Worm (Caenorhabditis elegans) whole organism, L1 larva: ENCODE data around the gene Y51H7C.3.

Experiments used
- C34B4.2 ChIP-seq: sonication (generic microtip); optimal IDR thresholded peaks from 2 replicates; lab custom pipeline; 2017; ENCODE audit warnings: mild to moderate bottlenecking, missing genetic modification characterization, missing compliant biosample characterization
- F16B12.6 ChIP-seq: fragments of 150-350 bp; optimal IDR thresholded peaks from 2 replicates; lab custom pipeline; 2014; ENCODE audit warnings: missing biosample characterization, missing genetic modification characterization
- Y116A8C.19 ChIP-seq: sonication (generic microtip); optimal IDR thresholded peaks from 2 replicates; lab custom pipeline; 2016; ENCODE audit warnings: missing compliant biosample characterization, missing genetic modification characterization, borderline replicate concordance
- aha-1 ChIP-seq: fragments of 150-350 bp; optimal IDR thresholded peaks from 2 replicates; lab custom pipeline; 2014; ENCODE audit warnings: missing biosample characterization, missing genetic modification characterization
- alr-1 ChIP-seq: fragments of 200-800 bp; sonication (Bioruptor generic); optimal IDR thresholded peaks from 2 replicates; lab custom pipeline; 2018; ENCODE audit warnings: borderline replicate concordance, mild to moderate bottlenecking, missing genetic modification characterization, missing compliant biosample characterization
- blmp-1 ChIP-seq: fragments of 150-350 bp; optimal IDR thresholded peaks from 2 replicates; lab custom pipeline; 2014; ENCODE audit warnings: missing biosample characterization, missing genetic modification characterization
- ceh-90 ChIP-seq: sonication (generic microtip); optimal IDR thresholded peaks from 2 replicates; lab custom pipeline; 2016; ENCODE audit warnings: missing genetic modification characterization, missing compliant biosample characterization
- ces-1 ChIP-seq: fragments of 150-350 bp; optimal IDR thresholded peaks from 2 replicates; lab custom pipeline; 2014; ENCODE audit warnings: missing biosample characterization, missing genetic modification reagents, missing genetic modification characterization
- dpl-1 ChIP-seq, 3 experiments: fragments of 150-350 bp in 2 of 3; sonication (generic microtip) in 1 of 3; optimal IDR thresholded peaks; 2 replicates each; lab custom pipeline; 2014 to 2017; ENCODE audit warnings: missing biosample characterization in 3 of 3, missing genetic modification characterization in 3 of 3, missing genetic modification reagents in 3 of 3
- dsc-1 ChIP-seq: sonication (generic microtip); optimal IDR thresholded peaks from 2 replicates; lab custom pipeline; 2016; ENCODE audit warnings: mild to moderate bottlenecking, missing genetic modification characterization, missing compliant biosample characterization
- efl-1 ChIP-seq, 4 experiments: fragments of 150-350 bp; optimal IDR thresholded peaks in 3 of 4; peaks in 1 of 4; 1 replicate in 1 of 4; 2 replicates in 3 of 4; lab custom pipeline; 2014; ENCODE audit warnings: missing biosample characterization in 2 of 4, missing genetic modification characterization in 2 of 4, missing genetic modification reagents in 2 of 4
- efl-3 ChIP-seq: fragments of 200-800 bp; sonication (Bioruptor generic); optimal IDR thresholded peaks from 2 replicates; lab custom pipeline; 2018; ENCODE audit warnings: mild to moderate bottlenecking, missing genetic modification characterization, missing compliant biosample characterization
- egl-13 ChIP-seq: sonication (generic microtip); optimal IDR thresholded peaks from 2 replicates; lab custom pipeline; 2016; ENCODE audit warnings: missing genotype, missing genetic modification reagents, missing genetic modification characterization, missing compliant biosample characterization
- egl-27 ChIP-seq, 2 experiments: fragments of 150-350 bp in 1 of 2; sonication (generic microtip); optimal IDR thresholded peaks; 3 replicates each; lab custom pipeline; 2017 to 2018; ENCODE audit warnings: missing biosample characterization in 2 of 2, missing genetic modification characterization in 2 of 2, missing genetic modification reagents in 2 of 2
- elt-3 ChIP-seq, 6 experiments: fragments of 150-350 bp in 1 of 6; sonication (generic microtip); optimal IDR thresholded peaks; 2 replicates each; lab custom pipeline; 2017 to 2018; ENCODE audit warnings: missing biosample characterization in 6 of 6, missing genetic modification characterization in 6 of 6, inconsistent platforms in 1 of 6
- fkh-8 ChIP-seq: sonication (generic microtip); optimal IDR thresholded peaks from 2 replicates; lab custom pipeline; 2016; ENCODE audit warnings: mild to moderate bottlenecking, missing genetic modification characterization, missing compliant biosample characterization
- hpl-2 ChIP-seq: fragments of 150-350 bp; optimal IDR thresholded peaks from 2 replicates; lab custom pipeline; 2014; ENCODE audit warnings: missing biosample characterization, missing genetic modification reagents, missing genetic modification characterization
- irx-1 ChIP-seq: sonication (generic microtip); optimal IDR thresholded peaks from 2 replicates; lab custom pipeline; 2016; ENCODE audit warnings: missing genetic modification characterization, missing compliant biosample characterization
- lin-15B ChIP-seq: fragments of 150-350 bp; sonication (generic microtip); optimal IDR thresholded peaks from 3 replicates; lab custom pipeline; 2014; ENCODE audit warnings: missing biosample characterization, missing genetic modification characterization
- mdl-1 ChIP-seq, 2 experiments: fragments of 150-350 bp; optimal IDR thresholded peaks; 2 replicates each; lab custom pipeline; 2014 to 2017; ENCODE audit warnings: missing biosample characterization in 2 of 2, missing genetic modification characterization in 2 of 2, inconsistent platforms in 1 of 2
- mef-2 ChIP-seq: fragments of 150-350 bp; optimal IDR thresholded peaks from 2 replicates; lab custom pipeline; 2014; ENCODE audit warnings: missing biosample characterization, missing genetic modification characterization
- mep-1 ChIP-seq: fragments of 150-350 bp; optimal IDR thresholded peaks from 2 replicates; lab custom pipeline; 2014; ENCODE audit warnings: missing biosample characterization, missing genetic modification characterization
- nhr-20 ChIP-seq: sonication (generic microtip); optimal IDR thresholded peaks from 2 replicates; lab custom pipeline; 2016; ENCODE audit warnings: mild to moderate bottlenecking, missing genetic modification characterization, missing compliant biosample characterization
- nhr-28 ChIP-seq: fragments of 150-350 bp; optimal IDR thresholded peaks from 2 replicates; lab custom pipeline; 2014; ENCODE audit warnings: missing biosample characterization, missing genetic modification characterization
- nhr-71 ChIP-seq: sonication (generic microtip); optimal IDR thresholded peaks from 2 replicates; lab custom pipeline; 2016; ENCODE audit warnings: mild to moderate bottlenecking, missing genetic modification characterization, moderate library complexity, missing compliant biosample characterization
- nhr-77 ChIP-seq: fragments of 150-350 bp; optimal IDR thresholded peaks from 2 replicates; lab custom pipeline; 2014; ENCODE audit warnings: missing biosample characterization, missing genetic modification characterization
- nhr-84 ChIP-seq: sonication (generic microtip); optimal IDR thresholded peaks from 2 replicates; lab custom pipeline; 2017; ENCODE audit warnings: missing biosample characterization, missing genetic modification characterization
- nhr-85 ChIP-seq: sonication (generic microtip); peaks from one replicate; lab custom pipeline; 2016; ENCODE audit warnings: missing genetic modification characterization, inconsistent platforms, missing compliant biosample characterization
- nhr-90 ChIP-seq: sonication (generic microtip); optimal IDR thresholded peaks from 2 replicates; lab custom pipeline; 2016; ENCODE audit warnings: mild to moderate bottlenecking, missing genetic modification characterization, missing compliant biosample characterization; ENCODE audit not compliant: poor library complexity
- pax-3 ChIP-seq: fragments of 200-800 bp; sonication (Bioruptor generic); optimal IDR thresholded peaks from 2 replicates; lab custom pipeline; 2018; ENCODE audit warnings: mild to moderate bottlenecking, missing genetic modification characterization, moderate library complexity, missing compliant biosample characterization
- pqm-1 ChIP-seq: sonication (generic microtip); optimal IDR thresholded peaks from 3 replicates; lab custom pipeline; 2017; ENCODE audit warnings: missing biosample characterization, missing genetic modification characterization
- rnt-1 ChIP-seq: sonication (generic microtip); optimal IDR thresholded peaks from 2 replicates; lab custom pipeline; 2016; ENCODE audit warnings: mild to moderate bottlenecking, missing genetic modification characterization, moderate library complexity, missing compliant biosample characterization
- skn-1 ChIP-seq: fragments of 150-350 bp; optimal IDR thresholded peaks from 2 replicates; lab custom pipeline; 2014; ENCODE audit warnings: missing biosample characterization, missing genetic modification characterization
- sptf-1 ChIP-seq: fragments of 150-350 bp; optimal IDR thresholded peaks from 2 replicates; lab custom pipeline; 2014; ENCODE audit warnings: missing biosample characterization, missing genetic modification characterization
- swsn-7 ChIP-seq: sonication (generic microtip); optimal IDR thresholded peaks from 2 replicates; lab custom pipeline; 2016; ENCODE audit warnings: missing genetic modification characterization, missing compliant biosample characterization
- unc-130 ChIP-seq: fragments of 150-350 bp; optimal IDR thresholded peaks from 2 replicates; lab custom pipeline; 2017; ENCODE audit warnings: missing biosample characterization, missing genetic modification characterization, inconsistent platforms
- unc-62 ChIP-seq: fragments of 150-350 bp; optimal IDR thresholded peaks from 2 replicates; lab custom pipeline; 2014; ENCODE audit warnings: missing biosample characterization, missing genetic modification reagents, missing genetic modification characterization
- unc-86 ChIP-seq: sonication (generic microtip); optimal IDR thresholded peaks from 2 replicates; lab custom pipeline; 2016; ENCODE audit warnings: missing genetic modification characterization, missing compliant biosample characterization
- vab-15 ChIP-seq: sonication (generic microtip); optimal IDR thresholded peaks from 2 replicates; lab custom pipeline; 2017; ENCODE audit warnings: missing genotype, mild to moderate bottlenecking, missing genetic modification characterization, missing compliant biosample characterization
- xbp-1 ChIP-seq: sonication (generic microtip); optimal IDR thresholded peaks from 2 replicates; lab custom pipeline; 2016; ENCODE audit warnings: missing genetic modification characterization, missing compliant biosample characterization

The Y51H7C.3 gene

DNA sequence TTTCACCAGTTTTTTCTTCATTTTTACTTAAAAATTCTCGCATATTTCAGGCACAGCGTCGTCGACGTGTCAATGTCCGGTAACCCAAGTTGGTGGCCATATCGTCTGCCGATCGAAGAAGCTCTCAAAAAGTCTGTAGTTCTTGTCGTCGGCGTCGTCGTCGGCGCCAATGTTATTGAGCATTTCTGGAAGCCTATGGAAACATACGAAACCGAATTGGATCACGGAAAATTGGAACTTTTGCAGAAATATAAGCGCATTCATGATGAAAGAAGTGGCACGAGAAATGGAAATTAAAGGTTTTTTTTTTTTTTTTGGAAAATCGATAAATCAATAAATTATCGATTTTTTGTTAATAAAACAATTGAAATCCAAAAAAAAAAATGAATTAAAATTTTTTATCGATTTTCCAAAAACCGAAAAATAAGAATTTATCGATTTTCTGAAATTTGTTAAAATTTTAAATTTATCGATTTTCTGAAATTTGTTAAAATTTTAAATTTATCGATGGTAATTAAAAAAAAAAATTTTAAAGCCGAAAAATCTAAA, 25.9 kb upstream of the Y51H7C.3 start, which contains the start of gene alkb-1:
TSS of gene alkb-1 (plus strand) at position 51 of the 549 bp plus-strand sequence.
- TF ChIP-seq nhr-77 (tag; lab: Kevin White, UChicago) (no peak), lin-15B (no peak), egl-27 (tag; optimal IDR thresholded peaks at IDR 0.05; lab: Kevin White, UChicago) (no peak), nhr-71 (tag; lab: Kevin White, UChicago) (no peak), aha-1 (tag; lab: Kevin White, UChicago) (no peak), xbp-1 (tag; lab: Kevin White, UChicago) (no peak), pax-3 (no peak), irx-1 (tag; lab: Kevin White, UChicago) (no peak), sptf-1 (no peak), unc-130 (no peak), nhr-28 (no peak), dpl-1 (GFP tag; optimal IDR thresholded peaks at IDR 0.05; lab: Kevin White, UChicago) (no peak), rnt-1 (tag; lab: Kevin White, UChicago) (no peak), nhr-84 (tag; lab: Kevin White, UChicago) (no peak), mdl-1 (tag; optimal IDR thresholded peaks at IDR 0.05; lab: Kevin White, UChicago) (no peak), nhr-20 (tag; lab: Kevin White, UChicago) (no peak), mep-1 (no peak)

DNA sequence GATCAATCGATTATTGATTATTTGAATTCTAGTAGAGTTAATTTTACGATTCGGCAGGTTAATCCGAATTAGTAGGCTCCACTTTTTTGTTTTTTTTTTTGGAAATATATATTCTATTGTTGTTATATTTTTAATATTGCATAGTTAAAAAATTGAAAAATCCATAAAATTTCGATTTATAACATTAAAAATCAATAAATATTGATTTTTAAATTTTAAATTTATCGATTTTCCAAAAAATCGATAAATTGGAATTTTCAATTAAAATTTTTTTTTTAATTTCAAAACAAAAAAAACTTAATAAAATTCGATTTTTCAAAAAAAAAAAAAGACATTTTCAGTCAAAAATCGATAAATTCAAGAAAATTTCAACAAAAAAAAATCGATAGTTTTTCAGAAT, 18.3 kb upstream of the Y51H7C.3 start:
- TF ChIP-seq efl-1 (optimal IDR thresholded peaks at IDR 0.05; lab: Kevin White, UChicago) (no peak), efl-1 (GFP tag; optimal IDR thresholded peaks at IDR 0.05 in 1 of 2; lab: Kevin White, UChicago) (peak in 1 of 2 experiments; percentile 86), hpl-2 (GFP tag; lab: Kevin White, UChicago) (no peak)

DNA sequence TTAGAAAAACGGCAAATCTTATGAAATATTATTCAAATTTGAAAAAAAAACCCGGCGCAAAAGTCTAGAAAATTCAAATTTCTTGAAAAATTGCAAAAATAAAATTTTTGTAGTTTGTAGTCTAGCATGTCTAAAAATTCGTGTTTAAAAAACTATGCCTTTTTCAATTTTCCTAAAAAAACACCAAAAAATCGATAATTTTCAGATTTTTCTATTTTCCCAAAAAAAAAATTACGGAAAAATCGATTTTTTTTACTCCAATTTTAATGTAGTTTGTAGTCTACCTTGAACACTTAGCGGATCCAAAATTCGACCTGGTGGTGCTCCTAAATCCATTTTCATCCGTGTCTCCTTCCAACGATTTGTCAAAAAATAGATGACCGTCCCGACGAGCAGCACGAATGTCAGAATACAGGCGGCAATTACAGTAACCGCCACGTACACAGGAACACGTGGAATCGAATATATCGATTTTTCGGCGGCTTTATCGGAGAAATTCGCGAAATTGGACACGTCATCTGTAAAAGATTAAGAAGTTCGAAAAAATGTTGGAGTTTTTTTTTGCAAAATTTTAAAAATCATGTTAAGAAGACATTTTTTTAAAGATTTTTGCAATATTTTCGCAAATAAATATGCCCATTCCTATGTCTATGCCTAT, 17.4 kb upstream of the Y51H7C.3 start:
- TF ChIP-seq ceh-90 (tag; lab: Kevin White, UChicago) (no peak), blmp-1 (tag; lab: Kevin White, UChicago) (no peak), ces-1 (GFP tag; lab: Kevin White, UChicago) (no peak), aha-1 (tag; lab: Kevin White, UChicago) (no peak), unc-130 (no peak), swsn-7 (tag; lab: Kevin White, UChicago) (no peak), nhr-85 (no peak), egl-13 (no peak), skn-1 (tag; lab: Kevin White, UChicago) (no peak), nhr-90 (no peak), pax-3 (no peak), mef-2 (tag; lab: Kevin White, UChicago) (no peak), Y116A8C.19 (tag; lab: Kevin White, UChicago) (no peak), efl-3 (GFP tag; lab: Kevin White, UChicago) (no peak)

DNA sequence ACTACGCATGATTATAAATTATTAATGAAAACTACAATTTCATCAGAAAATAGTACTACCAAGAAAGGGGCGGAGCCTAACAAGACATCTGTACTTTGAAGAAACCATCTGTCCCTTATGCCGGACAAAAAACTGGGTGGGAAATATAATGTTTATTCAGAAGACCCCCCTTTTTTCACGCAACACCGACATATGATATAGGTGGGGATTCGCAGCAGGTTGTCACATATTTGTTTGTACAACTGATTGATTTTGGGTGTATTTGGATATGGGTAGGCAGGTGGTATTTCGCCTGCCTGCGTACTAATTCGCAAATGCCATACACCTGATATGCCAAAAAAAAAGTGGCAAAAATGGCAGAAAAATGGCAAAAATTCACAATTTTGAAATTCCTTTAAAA, 14.6 kb upstream of the Y51H7C.3 start, which contains the start of gene Y51H7C.10:
TSS of gene Y51H7C.10 (minus strand) at position 101 of the 400 bp plus-strand sequence.
- TF ChIP-seq efl-1 (optimal IDR thresholded peaks at IDR 0.05; lab: Kevin White, UChicago): no peak
- TF ChIP-seq efl-1 (GFP tag; optimal IDR thresholded peaks at IDR 0.05 in 1 of 2; lab: Kevin White, UChicago): peak in 1 of 2 experiments; percentile 33
- TF ChIP-seq unc-130: no peak
- no peak for TF ChIP-seq unc-86 (tag; lab: Kevin White, UChicago)

DNA sequence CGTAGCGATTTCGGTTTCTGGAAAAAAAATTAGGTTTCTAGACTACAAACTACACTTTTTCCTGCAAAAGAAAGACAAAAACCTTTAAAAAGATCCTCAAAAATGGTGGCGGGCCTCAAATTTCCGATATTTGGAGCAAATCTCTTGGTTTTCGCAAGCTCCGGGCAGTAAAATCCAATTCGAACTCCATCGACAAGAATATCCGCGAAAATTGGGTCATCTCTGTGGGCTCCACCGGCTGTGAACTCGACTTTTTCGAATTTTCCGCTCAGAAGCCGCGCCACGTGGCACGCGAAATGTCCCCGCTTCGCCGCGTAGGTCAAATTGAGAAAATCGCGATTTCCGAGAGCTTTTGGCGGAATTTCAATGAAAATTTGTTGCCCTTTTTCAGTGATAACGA, 1.6 kb upstream of the Y51H7C.3 start:
- TF ChIP-seq elt-3 (tag; optimal IDR thresholded peaks at IDR 0.05; lab: Kevin White, UChicago) (no peak), alr-1 (no peak), vab-15 (tag; lab: Kevin White, UChicago) (no peak), mdl-1 (tag; optimal IDR thresholded peaks at IDR 0.05; lab: Kevin White, UChicago) (no peak), pqm-1 (tag; lab: Kevin White, UChicago) (no peak), F16B12.6 (tag; lab: Kevin White, UChicago) (no peak), fkh-8 (tag; lab: Kevin White, UChicago) (no peak), nhr-84 (tag; lab: Kevin White, UChicago) (no peak), C34B4.2 (tag; lab: Kevin White, UChicago) (no peak), mef-2 (tag; lab: Kevin White, UChicago) (no peak), dsc-1 (tag; lab: Kevin White, UChicago) (no peak), unc-62 (GFP tag; lab: Kevin White, UChicago) (no peak), blmp-1 (tag; lab: Kevin White, UChicago) (no peak), sptf-1 (no peak)
